Worm (Caenorhabditis elegans) whole organism, mixed stage, embryonic: ENCODE measurements around the gene nhr-252.

ENCODE experiments used
- cnd-1 ChIP-seq: fragments of 200-800 bp; sonication (Bioruptor generic); optimal IDR thresholded peaks from 2 replicates; lab custom pipeline; 2018; ENCODE audit warnings: mild to moderate bottlenecking, missing genetic modification characterization, missing compliant biosample characterization
- snpc-4 ChIP-seq: fragments of 150-350 bp; optimal IDR thresholded peaks from 2 replicates; lab custom pipeline; 2014; ENCODE audit warnings: missing biosample characterization, missing genetic modification characterization
- unc-39 ChIP-seq: fragments of 150-350 bp; optimal IDR thresholded peaks from 2 replicates; lab custom pipeline; 2014; ENCODE audit warnings: missing biosample characterization, missing genetic modification characterization
- unc-62 ChIP-seq: fragments of 150-350 bp; optimal IDR thresholded peaks from 2 replicates; lab custom pipeline; 2014; ENCODE audit warnings: missing biosample characterization, missing genetic modification reagents, missing genetic modification characterization

DNA sequence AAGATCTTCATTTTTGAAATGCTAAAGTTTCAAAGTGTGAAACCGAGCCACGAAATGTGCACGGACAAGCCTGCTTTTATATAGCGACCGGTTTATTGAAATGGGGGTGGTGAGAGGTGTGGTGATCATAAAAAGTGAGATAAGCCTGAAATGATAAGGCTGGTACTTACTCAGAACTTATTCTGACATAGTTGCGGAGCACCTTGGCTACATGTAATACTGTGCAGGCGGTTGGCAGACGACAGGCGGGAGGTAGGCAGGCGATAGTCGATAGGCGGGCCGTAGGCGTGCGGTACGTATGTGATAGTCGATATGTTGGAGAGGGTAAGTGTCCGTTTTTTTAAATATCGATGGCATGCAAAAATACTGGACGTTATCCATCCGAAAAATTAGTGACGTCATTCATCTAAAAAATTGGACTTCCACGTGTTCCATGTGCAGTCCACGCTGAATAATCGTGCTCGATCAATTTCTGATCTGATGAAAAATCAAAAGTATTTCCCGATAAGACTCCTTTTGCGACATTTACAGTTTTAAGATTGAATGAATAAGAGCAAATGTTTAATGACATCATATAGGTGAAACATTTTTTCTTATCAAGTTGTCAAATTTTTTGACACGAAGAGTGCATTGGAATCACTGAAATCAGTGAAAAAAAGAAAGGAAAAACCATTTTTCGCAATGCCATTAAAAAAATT, 13.4 kb downstream of the nhr-252 start, which contains the start of gene irg-8:
- TF ChIP-seq snpc-4 (tag; lab: Kevin White, UChicago), result no peak
- no peak for TF ChIP-seq unc-62
- no peak for TF ChIP-seq cnd-1 (tag; lab: Kevin White, UChicago)
- no peak for TF ChIP-seq unc-39 (tag; lab: Kevin White, UChicago)
